Worm (Caenorhabditis elegans) whole organism, early embryonic: Measurements from ENCODE around the gene C13C4.8.

Experiments used
- aly-1 ChIP-seq: sonication (generic microtip); optimal IDR thresholded peaks from 2 replicates; lab custom pipeline; 2016; ENCODE audit warnings: missing genetic modification characterization, missing compliant biosample characterization
- ama-1 ChIP-seq: fragments of 150-350 bp; optimal IDR thresholded peaks from 2 replicates; lab custom pipeline; 2014
- ceh-13 ChIP-seq: fragments of 200-800 bp; sonication (Bioruptor generic); optimal IDR thresholded peaks from 2 replicates; lab custom pipeline; 2018; ENCODE audit warnings: mild to moderate bottlenecking, missing genetic modification characterization, missing compliant biosample characterization
- flt-1 ChIP-seq: fragments of 200-800 bp; sonication (Bioruptor generic); IDR thresholded peaks from 2 replicates; pipeline ENCODE4 v1.3.6; 2022; ENCODE audit warnings: missing genetic modification characterization, missing compliant biosample characterization
- hmbx-1 ChIP-seq: sonication (generic microtip); optimal IDR thresholded peaks from 2 replicates; lab custom pipeline; 2016; ENCODE audit warnings: mild to moderate bottlenecking, missing genetic modification characterization, missing compliant biosample characterization
- hmg-4 ChIP-seq: fragments of 200-800 bp; sonication (Bioruptor generic); optimal IDR thresholded peaks from 2 replicates; lab custom pipeline; 2018; ENCODE audit warnings: mild to moderate bottlenecking, missing genetic modification characterization, missing compliant biosample characterization
- hnd-1 ChIP-seq: sonication (generic microtip); optimal IDR thresholded peaks from 2 replicates; lab custom pipeline; 2016; ENCODE audit warnings: missing genetic modification characterization, missing compliant biosample characterization
- pes-1 ChIP-seq: fragments of 200-800 bp; sonication (Bioruptor generic); IDR thresholded peaks from 2 replicates; pipeline ENCODE4 v1.3.6; 2022; ENCODE audit warnings: missing genetic modification reagents, missing genetic modification characterization, missing compliant biosample characterization
- scrt-1 ChIP-seq: fragments of 200-800 bp; sonication (Bioruptor generic); IDR thresholded peaks from 2 replicates; pipeline ENCODE4 v1.3.6; 2022; ENCODE audit warnings: missing genetic modification characterization, missing compliant biosample characterization
- sea-1 ChIP-seq: fragments of 200-800 bp; sonication (Bioruptor generic); conservative IDR thresholded peaks from 2 replicates; pipeline ENCODE4 v1.3.6; 2022; ENCODE audit warnings: missing genetic modification characterization, missing compliant biosample characterization
- tra-4 ChIP-seq: sonication (generic microtip); optimal IDR thresholded peaks from 2 replicates; lab custom pipeline; 2017; ENCODE audit warnings: missing genetic modification characterization, missing compliant biosample characterization

DNA sequence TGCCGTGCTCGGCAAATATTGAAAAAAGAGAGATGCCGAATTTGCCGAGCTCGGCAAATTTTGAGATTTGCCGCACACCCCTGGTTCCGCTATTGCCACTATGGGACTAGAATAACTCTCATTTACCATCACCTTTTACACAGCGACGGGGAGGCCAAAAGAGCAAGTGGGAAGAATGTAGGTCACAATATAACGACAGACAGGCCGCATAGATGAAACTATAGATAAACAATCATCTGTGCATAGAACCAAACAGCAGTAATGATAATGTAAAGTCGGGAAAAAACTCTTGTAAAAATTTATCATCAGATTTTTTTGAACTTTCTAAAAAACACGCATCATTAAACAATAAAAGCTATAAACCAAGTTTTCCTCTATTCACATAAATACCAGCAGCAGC lies 49.4 kb upstream of the C13C4.8 start, which contains the start of gene kmo-2:
- no peak for TF ChIP-seq ama-1 (lab: Kevin White, UChicago)
- no peak for TF ChIP-seq sea-1
- TF ChIP-seq hmbx-1 (tag; lab: Kevin White, UChicago), result no peak
- no peak for TF ChIP-seq hmg-4 (GFP tag; lab: Kevin White, UChicago)
- TF ChIP-seq flt-1 (GFP tag; lab: Robert Waterston, UW), result no peak
- TF ChIP-seq aly-1 (tag; lab: Kevin White, UChicago), result no peak
- no peak for TF ChIP-seq tra-4
- no peak for TF ChIP-seq ceh-13
- no peak for TF ChIP-seq pes-1 (GFP tag; lab: Robert Waterston, UW)
- TF ChIP-seq scrt-1, result no peak
- TF ChIP-seq hnd-1 (tag; lab: Kevin White, UChicago), result no peak
